Worm (Caenorhabditis elegans): ENCODE results near the gene ZC53.1.

ZC53.1 gene

ce11 chrX:1913257-1913656 is at the start of gene ZC53.1:
TSS of gene ZC53.1 (minus strand) at chrX:1913357.
- TF ChIP-seq nhr-12 (tag; optimal IDR thresholded peaks at IDR 0.05) (no peak), nfya-1 (tag; optimal IDR thresholded peaks at IDR 0.05; ENCODE audit: insufficient read depth) (no peak), elt-2 (tag; optimal IDR thresholded peaks at IDR 0.05) (no peak), nhr-67 (tag; optimal IDR thresholded peaks at IDR 0.05) (no peak), elt-3 (tag; optimal IDR thresholded peaks at IDR 0.05) (no peak), ceh-9 (tag; optimal IDR thresholded peaks at IDR 0.05) (no peak), daf-12 (tag; optimal IDR thresholded peaks at IDR 0.05) (no peak), eor-1 (tag; optimal IDR thresholded peaks at IDR 0.05) (no peak), zag-1 (tag; optimal IDR thresholded peaks at IDR 0.05) (no peak), ceh-82 (tag; optimal IDR thresholded peaks at IDR 0.05) (no peak), snpc-4 (tag; optimal IDR thresholded peaks at IDR 0.05) (no peak), sea-2 (GFP tag; optimal IDR thresholded peaks at IDR 0.05) (no peak), skn-1 (tag; optimal IDR thresholded peaks at IDR 0.05) (no peak)

ce11 chrX:1962273-1962672 is 49.1 kb upstream of the ZC53.1 start, which contains the start of gene F52D2.7:
TSS of gene F52D2.7 (plus strand) at chrX:1962573.
- TF ChIP-seq nhr-23 (tag; optimal IDR thresholded peaks at IDR 0.05) (no peak), ceh-28 (tag; optimal IDR thresholded peaks at IDR 0.05) (no peak), nhr-237 (tag; optimal IDR thresholded peaks at IDR 0.05) (no peak), eor-1 (tag; optimal IDR thresholded peaks at IDR 0.05) (no peak), pqm-1 (tag; optimal IDR thresholded peaks at IDR 0.05) (no peak), ceh-82 (tag; optimal IDR thresholded peaks at IDR 0.05) (no peak)

ce11 chrX:1960895-1961715 is 47.9 kb upstream of the ZC53.1 start:
- peak; percentile 9 for TF ChIP-seq jun-1 (tag; optimal IDR thresholded peaks at IDR 0.05)
- no peak for TF ChIP-seq ceh-82 (tag; optimal IDR thresholded peaks at IDR 0.05)
- peak; percentile 51 for TF ChIP-seq elt-2 (tag; optimal IDR thresholded peaks at IDR 0.05)
- peak; percentile 36 for TF ChIP-seq nfya-1 (tag; optimal IDR thresholded peaks at IDR 0.05; ENCODE audit: insufficient read depth)
- peak; percentile 13 for TF ChIP-seq lin-15B (tag; optimal IDR thresholded peaks at IDR 0.05)
- no peak for TF ChIP-seq elt-3 (tag; optimal IDR thresholded peaks at IDR 0.05)
- TF ChIP-seq lsy-12 (tag; optimal IDR thresholded peaks at IDR 0.05) = no peak
- TF ChIP-seq nhr-23 (tag; optimal IDR thresholded peaks at IDR 0.05) = peak; percentile 15
- TF ChIP-seq pha-4 (tag; optimal IDR thresholded peaks at IDR 0.05) = peak; percentile 12
- peak; percentile 51 for TF ChIP-seq hmg-11 (tag; optimal IDR thresholded peaks at IDR 0.05)
- no peak for TF ChIP-seq egl-27 (tag; optimal IDR thresholded peaks at IDR 0.05)

- TF ChIP-seq ceh-28 (tag; optimal IDR thresholded peaks at IDR 0.05) = no peak
- TF ChIP-seq nhr-67 (tag; optimal IDR thresholded peaks at IDR 0.05) = no peak
- TF ChIP-seq fos-1 (tag; optimal IDR thresholded peaks at IDR 0.05) = no peak
- TF ChIP-seq ceh-9 (tag; optimal IDR thresholded peaks at IDR 0.05) = no peak
- no peak for TF ChIP-seq ama-1 (optimal IDR thresholded peaks at IDR 0.05)
- no peak for TF ChIP-seq elt-2 (tag; optimal IDR thresholded peaks at IDR 0.05)
- no peak for TF ChIP-seq snpc-4 (tag; optimal IDR thresholded peaks at IDR 0.05)
- TF ChIP-seq R02D3.7 (tag; optimal IDR thresholded peaks at IDR 0.05) = no peak
- TF ChIP-seq nhr-77 (tag; optimal IDR thresholded peaks at IDR 0.05) = no peak
- no peak for TF ChIP-seq nhr-43 (tag; optimal IDR thresholded peaks at IDR 0.05; ENCODE audit: poor library complexity, severe bottlenecking)
- TF ChIP-seq zag-1 (tag; optimal IDR thresholded peaks at IDR 0.05) = no peak
- TF ChIP-seq lin-15B (tag; optimal IDR thresholded peaks at IDR 0.05) = no peak
- no peak for TF ChIP-seq pha-4 (tag; optimal IDR thresholded peaks at IDR 0.05)
- TF ChIP-seq egl-5 (tag; optimal IDR thresholded peaks at IDR 0.05) = no peak
- no peak for TF ChIP-seq elt-3 (tag; optimal IDR thresholded peaks at IDR 0.05)
- no peak for TF ChIP-seq nhr-23 (tag; optimal IDR thresholded peaks at IDR 0.05)
Observed at ce11 chrX:1959063-1959462, 45.9 kb upstream of the ZC53.1 start.

ce11 chrX:1939887-1940286 is 26.7 kb upstream of the ZC53.1 start, which contains the start of gene Y59E1A.4:
TSS of gene Y59E1A.4 (minus strand) at chrX:1939987.
- no peak for TF ChIP-seq sea-2 (GFP tag; optimal IDR thresholded peaks at IDR 0.05)

ce11 chrX:1939248-1939647 is 26.1 kb upstream of the ZC53.1 start:
- no peak for TF ChIP-seq mml-1 (tag; optimal IDR thresholded peaks at IDR 0.05)
- no peak for TF ChIP-seq ceh-16 (tag; optimal IDR thresholded peaks at IDR 0.05)
- TF ChIP-seq lin-15B (tag; optimal IDR thresholded peaks at IDR 0.05) = no peak
- no peak for TF ChIP-seq ceh-82 (tag; optimal IDR thresholded peaks at IDR 0.05)
